Worm (Caenorhabditis elegans): ENCODE measurements around the gene glb-27.

DNA sequence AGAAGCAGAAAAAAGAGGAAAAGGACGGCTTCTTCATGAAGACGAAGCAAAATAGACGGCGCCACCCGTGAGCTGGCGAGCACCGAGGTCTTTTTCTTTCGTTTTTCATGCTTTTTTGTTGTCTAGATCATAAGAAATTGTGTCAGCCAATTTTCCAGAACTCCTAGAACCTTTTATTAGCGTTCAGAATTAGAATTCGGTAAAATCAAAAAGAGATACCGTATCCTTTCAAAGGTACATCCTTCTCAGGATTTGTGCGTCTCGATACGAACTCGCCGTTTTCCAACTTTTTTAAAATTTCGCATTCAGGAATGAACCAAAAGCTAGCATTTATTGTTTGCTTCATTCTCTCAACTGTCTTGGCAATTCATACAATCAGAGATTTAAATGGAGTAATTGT lies 17.0 kb upstream of the glb-27 start, which contains the start of gene F54C9.7:
- TF ChIP-seq lin-35 (GFP tag; optimal IDR thresholded peaks at IDR 0.05) (no peak), snpc-4 (tag; optimal IDR thresholded peaks at IDR 0.05) (no peak), sox-4 (tag; optimal IDR thresholded peaks at IDR 0.05) (no peak), egl-27 (tag; optimal IDR thresholded peaks at IDR 0.05) (no peak), lir-3 (tag; optimal IDR thresholded peaks at IDR 0.05; ENCODE audit: poor library complexity) (no peak)
